Fruit fly (Drosophila melanogaster): ENCODE measurements around the gene CG4101.

dm6 chr3L:16609120-16609519 is 3.2 kb upstream of the CG4101 start, which contains the start of gene CG4098:
- peak; percentile 61 for TF ChIP-seq CG1620 (GFP tag; optimal IDR thresholded peaks at IDR 0.05)
- TF ChIP-seq CG7045 (GFP tag; optimal IDR thresholded peaks at IDR 0.05) = peak; percentile 64
- TF ChIP-seq tj (GFP tag; optimal IDR thresholded peaks at IDR 0.05) = no peak
- peak; percentile 47 for TF ChIP-seq toe (GFP tag; optimal IDR thresholded peaks at IDR 0.05)
- peak; percentile 36 for TF ChIP-seq CG11617 (GFP tag; optimal IDR thresholded peaks at IDR 0.05)
- no peak for TF ChIP-seq CG5204 (GFP tag; optimal IDR thresholded peaks at IDR 0.05)
- peak; percentile 65 for TF ChIP-seq Hr96 (GFP tag; optimal IDR thresholded peaks at IDR 0.05)
- peak; percentile 69 for TF ChIP-seq CG7101 (tag; optimal IDR thresholded peaks at IDR 0.05)
- no peak for TF ChIP-seq kay (GFP tag; ENCODE audit: borderline replicate concordance)
- TF ChIP-seq CG14711 (tag; optimal IDR thresholded peaks at IDR 0.05) = peak; percentile 49
- peak; percentile 63 for TF ChIP-seq CG12768 (GFP tag; optimal IDR thresholded peaks at IDR 0.05)

Data from whole organism, adult.